Fruit fly (Drosophila melanogaster): ENCODE results near the gene mRpL51.

- TF ChIP-seq psq (optimal IDR thresholded peaks at IDR 0.05) (no peak), ttk (optimal IDR thresholded peaks at IDR 0.05) (no peak), h (optimal IDR thresholded peaks at IDR 0.05) (no peak)
Measured at dm6 chr2L:8488735-8489134, 28.4 kb downstream of the mRpL51 start, which contains the start of gene CG13088.
